Fruit fly (Drosophila melanogaster): ENCODE data around the gene Axn.

Gene Axn

dm6 chr3R:30083215-30083614, 60.6 kb downstream of the Axn start (continued):
- TF ChIP-seq Abd-B (GFP tag; optimal IDR thresholded peaks at IDR 0.05): peak; percentile 26
- peak; percentile 33 for TF ChIP-seq Sox102F (GFP tag; optimal IDR thresholded peaks at IDR 0.05)
- peak; percentile 12 for TF ChIP-seq CG13424 (tag; optimal IDR thresholded peaks at IDR 0.05)
- no peak for TF ChIP-seq CG8359 (GFP tag; optimal IDR thresholded peaks at IDR 0.05; ENCODE audit: borderline replicate concordance)
- TF ChIP-seq CG4282 (GFP tag; optimal IDR thresholded peaks at IDR 0.05): no peak
- no peak for TF ChIP-seq D (optimal IDR thresholded peaks at IDR 0.05)
- TF ChIP-seq D (GFP tag; optimal IDR thresholded peaks at IDR 0.05): no peak
- no peak for TF ChIP-seq fd102C (GFP tag; optimal IDR thresholded peaks at IDR 0.05)
- no peak for TF ChIP-seq yki (optimal IDR thresholded peaks at IDR 0.05)
- TF ChIP-seq CG12219 (GFP tag; optimal IDR thresholded peaks at IDR 0.05): no peak
- peak; percentile 9 for TF ChIP-seq CG18599 (GFP tag; optimal IDR thresholded peaks at IDR 0.05)
- no peak for TF ChIP-seq luna (GFP tag; optimal IDR thresholded peaks at IDR 0.05)
- TF ChIP-seq CG17568 (GFP tag; optimal IDR thresholded peaks at IDR 0.05): no peak
- 0 out of 2 replicates have a peak, but pooled peaks have one; percentile 17 for TF ChIP-seq CG31441 (GFP tag; IDR thresholded peaks at IDR 0.05)
- peak in 1 of 2 experiments; percentile 35 for TF ChIP-seq bsh (GFP tag; optimal IDR thresholded peaks at IDR 0.05)
- no peak for TF ChIP-seq mld (GFP tag; IDR thresholded peaks at IDR 0.05; ENCODE audit: partially characterized antibody)
- TF ChIP-seq dmrt99B (tag; optimal IDR thresholded peaks at IDR 0.05): peak; percentile 33
- TF ChIP-seq disco-r (GFP tag; optimal IDR thresholded peaks at IDR 0.05): no peak
- TF ChIP-seq rib (GFP tag; IDR thresholded peaks at IDR 0.05): no peak
- peak; percentile 25; the same call in 1 of the 2 replicates for TF ChIP-seq HLH3B (GFP tag; IDR thresholded peaks at IDR 0.05)
- TF ChIP-seq CG9215 (GFP tag; IDR thresholded peaks at IDR 0.05): no peak

- TF ChIP-seq CG11504 (tag; optimal IDR thresholded peaks at IDR 0.05) (peak; percentile 9), Fer1 (GFP tag; optimal IDR thresholded peaks at IDR 0.05) (no peak), sim (GFP tag; IDR thresholded peaks at IDR 0.05) (no peak), CG32532 (GFP tag; IDR thresholded peaks at IDR 0.05) (no peak), CG13775 (GFP tag; optimal IDR thresholded peaks at IDR 0.05) (no peak), gem (tag; optimal IDR thresholded peaks at IDR 0.05) (peak; percentile 4), chn (GFP tag; optimal IDR thresholded peaks at IDR 0.05) (no peak)
Measured at dm6 chr3R:30084137-30084536, 61.5 kb downstream of the Axn start.

Data from whole organism, embryonic.